Worm (Caenorhabditis elegans) whole organism, late embryonic: ENCODE data around the gene nlr-1.

ENCODE experiments used
- C38D4.7 ChIP-seq: fragments of 200-800 bp; sonication (Bioruptor generic); optimal IDR thresholded peaks from 2 replicates; lab custom pipeline; 2018; ENCODE audit warnings: mild to moderate bottlenecking, missing genetic modification characterization, moderate library complexity, missing compliant biosample characterization
- T23F11.4 ChIP-seq: fragments of 200-800 bp; sonication (Bioruptor generic); optimal IDR thresholded peaks from 2 replicates; lab custom pipeline; 2018; ENCODE audit warnings: mild to moderate bottlenecking, missing genetic modification characterization, missing compliant biosample characterization
- ceh-14 ChIP-seq: sonication (generic microtip); optimal IDR thresholded peaks from 2 replicates; lab custom pipeline; 2016; ENCODE audit warnings: missing genotype, missing genetic modification characterization, missing compliant biosample characterization
- ceh-18 ChIP-seq: sonication (generic microtip); optimal IDR thresholded peaks from 2 replicates; lab custom pipeline; 2016; ENCODE audit warnings: missing genetic modification characterization, missing compliant biosample characterization
- ceh-22 ChIP-seq: sonication (generic microtip); optimal IDR thresholded peaks from 2 replicates; lab custom pipeline; 2017; ENCODE audit warnings: missing biosample characterization, missing genetic modification characterization
- ceh-24 ChIP-seq: sonication (generic microtip); optimal IDR thresholded peaks from 2 replicates; lab custom pipeline; 2016; ENCODE audit warnings: mild to moderate bottlenecking, missing genetic modification characterization, missing compliant biosample characterization
- ceh-30 ChIP-seq: fragments of 150-350 bp; optimal IDR thresholded peaks from 2 replicates; lab custom pipeline; 2014; ENCODE audit warnings: missing biosample characterization, missing genetic modification characterization
- ceh-31 ChIP-seq: sonication (generic microtip); optimal IDR thresholded peaks from 2 replicates; lab custom pipeline; 2016; ENCODE audit warnings: missing genetic modification characterization, missing compliant biosample characterization
- ceh-45 ChIP-seq: fragments of 200-800 bp; sonication (Bioruptor generic); IDR thresholded peaks from 2 replicates; pipeline ENCODE4 v1.3.6; 2022; ENCODE audit warnings: missing genetic modification reagents, missing genetic modification characterization, missing compliant biosample characterization
- ceh-48 ChIP-seq: sonication (generic microtip); optimal IDR thresholded peaks from 2 replicates; lab custom pipeline; 2016; ENCODE audit warnings: missing genetic modification characterization, inconsistent platforms, missing compliant biosample characterization
- elt-2 ChIP-seq: sonication (generic microtip); optimal IDR thresholded peaks from 2 replicates; lab custom pipeline; 2016; ENCODE audit warnings: missing genetic modification reagents, missing genetic modification characterization, missing compliant biosample characterization
- eyg-1 ChIP-seq: sonication (generic microtip); optimal IDR thresholded peaks from 2 replicates; lab custom pipeline; 2016; ENCODE audit warnings: missing genotype, missing genetic modification characterization, missing compliant biosample characterization
- fkh-10 ChIP-seq: fragments of 150-350 bp; optimal IDR thresholded peaks from 2 replicates; lab custom pipeline; 2014; ENCODE audit warnings: missing biosample characterization, missing genetic modification reagents, missing genetic modification characterization
- gmeb-2 ChIP-seq: sonication (generic microtip); optimal IDR thresholded peaks from 2 replicates; lab custom pipeline; 2016; ENCODE audit warnings: missing genetic modification characterization, inconsistent platforms, missing compliant biosample characterization
- hlh-13 ChIP-seq: fragments of 200-800 bp; sonication (Bioruptor generic); optimal IDR thresholded peaks from 2 replicates; lab custom pipeline; 2018; ENCODE audit warnings: mild to moderate bottlenecking, missing genetic modification characterization, missing compliant biosample characterization
- hlh-30 ChIP-seq: sonication (generic microtip); optimal IDR thresholded peaks from 2 replicates; lab custom pipeline; 2017; ENCODE audit warnings: antibody characterized with exemption, missing genetic modification characterization, missing compliant biosample characterization; ENCODE audit not compliant: insufficient read depth
- hlh-6 ChIP-seq: sonication (generic microtip); optimal IDR thresholded peaks from 2 replicates; lab custom pipeline; 2016; ENCODE audit warnings: missing genotype, missing genetic modification characterization, missing compliant biosample characterization
- lin-11 ChIP-seq: fragments of 200-800 bp; sonication (Bioruptor generic); optimal IDR thresholded peaks from 2 replicates; lab custom pipeline; 2018; ENCODE audit warnings: mild to moderate bottlenecking, missing genetic modification characterization, missing compliant biosample characterization
- nfya-1 ChIP-seq: sonication (generic microtip); optimal IDR thresholded peaks from 2 replicates; lab custom pipeline; 2017; ENCODE audit warnings: missing genetic modification characterization, mild to moderate bottlenecking, missing compliant biosample characterization, antibody characterized with exemption, moderate library complexity
- nhr-11 ChIP-seq: fragments of 150-350 bp; optimal IDR thresholded peaks from 2 replicates; lab custom pipeline; 2014; ENCODE audit warnings: missing biosample characterization, missing genetic modification characterization
- pax-1 ChIP-seq: fragments of 150-350 bp; optimal IDR thresholded peaks from 2 replicates; lab custom pipeline; 2014; ENCODE audit warnings: missing biosample characterization, missing genetic modification characterization
- sdc-2 ChIP-seq: sonication (generic microtip); optimal IDR thresholded peaks from 2 replicates; lab custom pipeline; 2016; ENCODE audit warnings: missing genotype, missing genetic modification characterization, missing compliant biosample characterization
- sox-2 ChIP-seq: fragments of 200-800 bp; sonication (Bioruptor generic); IDR thresholded peaks from 2 replicates; pipeline ENCODE4 v1.3.6; 2022; ENCODE audit warnings: missing genetic modification reagents, missing genetic modification characterization, missing compliant biosample characterization
- tbx-7 ChIP-seq: sonication (generic microtip); optimal IDR thresholded peaks from 2 replicates; lab custom pipeline; 2016; ENCODE audit warnings: missing genotype, missing genetic modification characterization, missing compliant biosample characterization
- ttx-3 ChIP-seq: sonication (generic microtip); optimal IDR thresholded peaks from 2 replicates; lab custom pipeline; 2016; ENCODE audit warnings: missing genetic modification reagents, missing genetic modification characterization, missing compliant biosample characterization
- unc-3 ChIP-seq, 2 experiments: fragments of 200-800 bp in 1 of 2; sonication (Bioruptor generic) in 1 of 2; sonication (generic microtip) in 1 of 2; conservative IDR thresholded peaks in 1 of 2; optimal IDR thresholded peaks in 1 of 2; 2 replicates each; pipeline versions ENCODE4 v1.3.6 to Lab custom; 2016 to 2022; ENCODE audit warnings: missing compliant biosample characterization in 2 of 2, missing genetic modification characterization in 2 of 2, missing genetic modification reagents in 1 of 2
- unc-55 ChIP-seq: sonication (generic microtip); optimal IDR thresholded peaks from 2 replicates; lab custom pipeline; 2017; ENCODE audit warnings: missing biosample characterization, missing genetic modification reagents, missing genetic modification characterization
- zip-5 ChIP-seq: sonication (generic microtip); optimal IDR thresholded peaks from 2 replicates; lab custom pipeline; 2016; ENCODE audit warnings: missing genetic modification characterization, missing compliant biosample characterization

nlr-1 gene

DNA sequence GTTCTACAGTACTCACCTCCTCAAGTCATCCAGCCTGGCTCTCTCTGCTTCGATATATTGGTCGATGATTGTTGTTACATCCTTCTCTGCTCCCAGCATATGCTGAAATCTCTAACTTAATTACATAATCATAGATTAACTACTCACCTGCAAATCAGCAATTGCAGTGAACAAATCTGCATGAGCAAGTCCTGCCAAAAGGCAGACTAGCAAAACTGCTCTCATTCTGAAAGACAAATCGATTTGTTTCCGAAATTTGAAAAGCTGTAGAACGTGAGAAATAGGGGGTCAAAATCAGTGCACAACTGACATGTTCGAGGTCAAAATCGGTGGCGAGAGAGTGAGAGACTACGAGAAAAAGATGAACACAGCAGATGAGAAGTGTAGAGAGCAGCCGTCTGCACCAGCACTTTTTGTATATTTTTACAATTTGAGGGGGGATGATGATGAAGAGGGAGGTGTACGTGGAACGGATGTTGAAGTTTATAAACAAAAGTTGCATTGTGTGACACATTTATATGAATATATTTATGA is 37.7 kb upstream of the nlr-1 start, which contains the start of gene phy-2:
TSS of gene phy-2 (minus strand) at position 226 of the 534 bp plus-strand sequence.
- TF ChIP-seq gmeb-2 (tag; lab: Kevin White, UChicago) (no peak), unc-55 (GFP tag; lab: Kevin White, UChicago) (peak; percentile 2), unc-3 (GFP tag; conservative IDR thresholded peaks at IDR 0.05; lab: Robert Waterston, UW) (0 out of 2 replicates have a peak, but pooled peaks have one; percentile 10), unc-3 (tag; optimal IDR thresholded peaks at IDR 0.05; lab: Kevin White, UChicago) (no peak)

ce11 chrIV:12212814-12213213 is 34.7 kb upstream of the nlr-1 start:
- TF ChIP-seq ttx-3 (no peak), ceh-24 (tag; lab: Kevin White, UChicago) (no peak), hlh-6 (tag; lab: Kevin White, UChicago) (no peak), zip-5 (tag; lab: Kevin White, UChicago) (no peak)

DNA sequence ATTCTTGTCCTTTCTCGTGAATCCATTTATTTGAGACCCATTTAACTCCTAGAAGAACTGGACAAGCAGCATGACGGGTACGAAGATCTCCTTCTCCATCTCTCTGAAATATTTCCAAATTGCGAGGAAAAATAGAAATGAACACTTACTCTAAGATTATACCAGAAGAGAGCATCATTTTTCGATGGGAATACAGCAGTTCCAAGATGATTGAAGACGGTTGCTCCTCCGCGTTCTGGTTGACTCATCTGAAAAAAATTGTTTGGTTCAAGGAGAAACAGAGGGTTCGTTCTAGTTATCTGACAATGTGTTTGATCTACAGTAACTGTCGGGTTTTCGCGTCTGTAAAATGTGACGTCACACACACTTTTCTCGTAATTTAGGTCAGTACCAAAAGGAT is 33.2 kb upstream of the nlr-1 start:
- no peak for TF ChIP-seq ttx-3
- TF ChIP-seq C38D4.7: no peak

DNA sequence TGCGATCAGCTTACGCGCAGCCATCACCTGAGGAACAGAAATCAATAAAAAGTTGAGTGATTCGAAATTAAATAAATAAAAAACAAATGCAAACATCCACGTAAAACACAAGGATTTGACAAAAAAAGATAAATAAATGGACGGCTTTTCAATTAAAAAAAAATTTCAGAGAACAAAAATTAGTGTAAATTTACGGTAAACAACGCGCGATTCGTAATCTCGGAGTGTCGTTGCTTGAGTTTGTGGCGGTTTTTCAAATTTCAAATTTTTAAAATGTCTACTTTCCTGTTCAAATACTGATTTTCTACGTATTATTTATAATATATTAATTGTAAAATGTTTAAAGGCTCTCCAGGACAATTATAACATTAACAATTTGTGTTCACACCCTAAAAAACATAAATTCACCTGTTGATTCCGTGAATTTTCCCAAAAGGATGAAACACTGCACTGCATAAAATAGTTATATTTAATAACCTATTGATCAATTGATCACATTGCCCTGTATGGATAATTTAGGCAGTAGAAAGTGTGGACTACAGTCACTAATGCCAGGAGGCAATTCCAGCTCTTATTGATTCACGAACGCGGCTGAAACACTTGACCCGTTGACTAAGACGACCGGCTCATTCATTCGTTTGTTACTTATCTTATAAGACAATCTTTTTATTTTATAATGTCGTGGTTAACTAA is 31.0 kb upstream of the nlr-1 start, which contains the start of the genes marb-1 and F35G2.3:
TSS of gene marb-1 (minus strand) at position 27 of the 693 bp plus-strand sequence.
TSS of gene F35G2.3 (plus strand) at position 643 of the 693 bp plus-strand sequence.
- no peak for TF ChIP-seq elt-2 (tag; lab: Kevin White, UChicago)
- no peak for TF ChIP-seq unc-55 (GFP tag; lab: Kevin White, UChicago)
- TF ChIP-seq hlh-30 (tag; lab: Kevin White, UChicago): no peak
- no peak for TF ChIP-seq ceh-18 (tag; lab: Kevin White, UChicago)
- no peak for TF ChIP-seq T23F11.4 (GFP tag; lab: Kevin White, UChicago)
- no peak for TF ChIP-seq eyg-1 (tag; lab: Kevin White, UChicago)
- no peak for TF ChIP-seq sdc-2 (tag; lab: Kevin White, UChicago)

DNA sequence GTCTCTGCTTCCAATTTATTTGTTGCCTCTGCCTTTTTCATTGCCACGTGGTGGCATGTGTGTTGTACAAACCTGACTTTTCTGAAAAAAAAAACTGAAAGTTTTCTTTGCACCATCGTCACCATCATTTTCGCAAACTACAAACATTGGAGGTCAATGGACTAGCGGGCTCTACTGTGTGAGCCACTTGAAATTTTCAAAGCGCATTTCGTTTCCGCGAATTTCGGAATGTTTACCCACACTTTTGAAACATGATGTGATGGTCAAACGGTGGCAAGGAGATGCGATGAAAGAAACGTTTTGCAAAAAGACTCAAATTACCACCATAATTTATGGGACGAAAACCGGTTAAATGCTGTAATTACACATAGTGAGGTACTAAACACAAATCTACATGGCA is 29.7 kb upstream of the nlr-1 start:
- TF ChIP-seq gmeb-2 (tag; lab: Kevin White, UChicago): no peak
- no peak for TF ChIP-seq lin-11
- no peak for TF ChIP-seq unc-55 (GFP tag; lab: Kevin White, UChicago)
- no peak for TF ChIP-seq T23F11.4 (GFP tag; lab: Kevin White, UChicago)
- no peak for TF ChIP-seq fkh-10 (GFP tag; lab: Kevin White, UChicago)
- TF ChIP-seq ceh-14: no peak
- TF ChIP-seq ceh-48 (tag; lab: Kevin White, UChicago): no peak
- TF ChIP-seq ceh-22 (tag; lab: Kevin White, UChicago): no peak
- no peak for TF ChIP-seq ceh-31 (tag; lab: Kevin White, UChicago)
- no peak for TF ChIP-seq nfya-1 (tag; lab: Kevin White, UChicago)
- TF ChIP-seq ceh-45 (GFP tag; lab: Robert Waterston, UW): no peak

DNA sequence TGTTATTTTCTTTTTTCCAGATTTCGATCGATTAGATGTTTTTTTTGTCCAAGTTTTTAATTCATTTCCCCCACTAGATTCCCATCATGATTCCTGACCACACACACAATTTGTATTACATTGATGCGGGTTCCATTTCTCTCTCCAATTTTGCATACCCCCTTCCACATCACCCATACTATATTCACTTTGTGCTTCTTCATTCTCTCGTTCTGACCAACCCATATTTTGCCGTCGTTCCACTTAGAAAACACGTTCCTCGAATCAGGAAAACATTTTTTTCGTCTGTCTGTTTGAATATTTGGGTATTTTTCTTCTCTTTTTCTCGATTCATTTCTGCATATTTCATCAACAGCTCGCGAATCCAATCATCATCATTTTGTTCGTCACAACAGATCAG is 29.3 kb upstream of the nlr-1 start:
- TF ChIP-seq hlh-6 (tag; lab: Kevin White, UChicago) (no peak), pax-1 (no peak), ceh-30 (tag; lab: Kevin White, UChicago) (no peak), ceh-45 (GFP tag; lab: Robert Waterston, UW) (no peak), eyg-1 (tag; lab: Kevin White, UChicago) (no peak), nhr-11 (no peak), hlh-13 (GFP tag; lab: Kevin White, UChicago) (no peak), elt-2 (tag; lab: Kevin White, UChicago) (no peak)

DNA sequence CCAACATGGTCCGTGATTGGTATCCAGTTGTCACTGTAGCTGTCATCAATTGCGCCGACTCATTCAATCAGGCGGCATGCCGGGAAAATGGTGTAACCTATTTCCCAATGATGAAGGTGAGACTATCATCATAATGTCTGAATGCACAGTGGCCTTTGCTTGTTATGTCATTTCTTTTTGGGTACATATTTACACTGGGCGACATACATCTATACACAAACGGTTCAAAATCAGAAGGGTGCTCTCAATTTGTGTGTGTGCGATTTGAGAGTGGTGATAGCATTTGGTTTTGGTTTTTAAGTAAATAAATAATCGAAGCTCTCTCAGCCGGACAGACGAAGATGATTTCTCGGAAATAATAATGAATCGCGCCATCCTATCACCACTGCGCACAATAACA is 25.8 kb upstream of the nlr-1 start:
- TF ChIP-seq hlh-13 (GFP tag; lab: Kevin White, UChicago): no peak
- no peak for TF ChIP-seq ceh-14
- no peak for TF ChIP-seq hlh-6 (tag; lab: Kevin White, UChicago)
- TF ChIP-seq hlh-30 (tag; lab: Kevin White, UChicago): no peak
- TF ChIP-seq ttx-3: no peak
- no peak for TF ChIP-seq tbx-7 (tag; lab: Kevin White, UChicago)
- no peak for TF ChIP-seq sox-2
- TF ChIP-seq, all 69 proteins: peak for 0
